Worm (Caenorhabditis elegans): ENCODE measurements around the gene K02D10.4.

The K02D10.4 gene

DNA sequence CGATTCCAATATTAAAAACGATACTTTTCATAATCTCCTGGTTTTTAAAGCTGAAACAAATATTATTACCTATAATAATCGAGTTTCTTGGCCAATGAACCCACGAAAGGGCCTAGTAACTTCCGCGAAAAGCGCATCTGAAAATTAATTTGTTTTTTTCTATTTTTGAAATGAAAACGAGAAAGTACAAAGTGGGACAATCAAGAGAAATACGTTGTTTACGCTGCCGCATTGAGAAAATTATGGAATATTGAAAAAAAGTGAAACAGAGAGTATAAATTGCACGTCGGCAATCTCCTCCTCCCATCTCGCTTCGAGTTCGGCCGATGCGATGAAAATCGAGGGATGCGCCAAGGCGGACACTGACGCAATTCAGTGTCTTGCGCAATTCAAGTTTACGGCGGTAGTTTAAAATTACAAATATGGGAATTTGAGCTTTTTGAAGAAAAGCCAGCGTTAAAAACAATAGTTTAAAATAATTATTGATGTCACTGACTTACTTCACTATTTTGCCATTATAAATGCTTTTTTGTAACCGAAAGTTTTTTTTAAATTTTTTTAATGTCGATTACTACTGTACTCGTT is 38.4 kb downstream of the K02D10.4 start, which contains the start of gene pdhk-2:
Gene pdhk-2 (minus strand): TSS at position 137 of the 585 bp plus-strand sequence.
- TF ChIP-seq cog-1 (tag; optimal IDR thresholded peaks at IDR 0.05) (peak; percentile 72), med-1 (GFP tag; optimal IDR thresholded peaks at IDR 0.05; ENCODE audit: insufficient read depth) (no peak), ztf-29 (GFP tag; IDR thresholded peaks at IDR 0.05) (no peak), flt-1 (GFP tag; IDR thresholded peaks at IDR 0.05) (peak; percentile 81), ztf-23 (GFP tag; IDR thresholded peaks at IDR 0.05) (peak; percentile 90), klf-2 (GFP tag; conservative IDR thresholded peaks at IDR 0.05) (0 out of 2 replicates have a peak, but pooled peaks have one; percentile 63), tab-1 (GFP tag; IDR thresholded peaks at IDR 0.05) (peak; percentile 69; the same call in 1 of the 2 replicates), T22C8.4 (GFP tag; IDR thresholded peaks at IDR 0.05) (no peak), ref-1 (GFP tag; conservative IDR thresholded peaks at IDR 0.05) (0 out of 2 replicates have a peak, but pooled peaks have one; percentile 5)

DNA sequence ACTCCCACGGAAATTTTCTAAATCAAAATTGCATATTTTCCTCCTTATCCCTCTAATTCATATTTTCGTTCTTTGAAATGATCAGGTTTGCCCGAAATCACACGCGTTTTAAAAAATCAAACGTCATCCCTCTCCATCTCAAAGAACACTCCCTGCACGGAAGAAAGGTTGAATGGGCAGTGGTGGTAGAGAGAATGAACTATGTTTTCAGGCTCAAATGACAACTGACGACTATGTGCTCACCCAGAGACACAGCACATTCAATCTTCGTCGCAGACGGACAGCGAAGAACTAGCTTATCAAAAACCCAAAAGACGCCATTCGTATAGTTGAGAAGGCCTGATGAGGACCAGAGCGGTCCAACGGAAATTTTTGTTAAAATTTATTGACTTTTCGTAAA is 40.0 kb downstream of the K02D10.4 start:
- TF ChIP-seq klf-2 (GFP tag; conservative IDR thresholded peaks at IDR 0.05) = no peak
- no peak for TF ChIP-seq T22C8.4 (GFP tag; IDR thresholded peaks at IDR 0.05)
- TF ChIP-seq flt-1 (GFP tag; IDR thresholded peaks at IDR 0.05) = no peak
- TF ChIP-seq med-1 (GFP tag; optimal IDR thresholded peaks at IDR 0.05; ENCODE audit: insufficient read depth) = no peak
- TF ChIP-seq ztf-23 (GFP tag; IDR thresholded peaks at IDR 0.05) = no peak
- TF ChIP-seq ref-1 (GFP tag; conservative IDR thresholded peaks at IDR 0.05) = no peak
- TF ChIP-seq ztf-29 (GFP tag; IDR thresholded peaks at IDR 0.05) = no peak
- no peak for TF ChIP-seq tab-1 (GFP tag; IDR thresholded peaks at IDR 0.05)
- TF ChIP-seq cog-1 (tag; optimal IDR thresholded peaks at IDR 0.05) = no peak

DNA sequence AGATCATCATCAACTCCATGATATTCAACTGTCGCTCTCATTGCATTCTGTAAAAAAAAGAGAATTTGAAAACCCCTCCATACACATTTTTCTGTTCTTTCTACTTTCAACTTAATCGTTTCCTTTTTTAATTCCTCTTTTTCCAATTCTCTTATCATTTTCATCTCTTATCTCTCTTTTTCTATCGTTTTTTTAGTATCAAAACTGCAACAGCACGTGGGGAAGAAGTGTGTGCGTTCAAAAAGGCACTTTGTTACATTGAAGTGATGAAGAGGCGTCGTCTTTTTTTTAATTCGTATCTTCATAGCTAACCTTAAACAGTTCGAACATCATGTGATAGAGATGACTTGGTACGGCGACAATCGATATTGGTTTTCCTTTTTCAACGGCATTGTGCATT is 40.7 kb downstream of the K02D10.4 start:
- TF ChIP-seq klf-2 (GFP tag; conservative IDR thresholded peaks at IDR 0.05) (no peak), flt-1 (GFP tag; IDR thresholded peaks at IDR 0.05) (no peak), ztf-29 (GFP tag; IDR thresholded peaks at IDR 0.05) (no peak)

DNA sequence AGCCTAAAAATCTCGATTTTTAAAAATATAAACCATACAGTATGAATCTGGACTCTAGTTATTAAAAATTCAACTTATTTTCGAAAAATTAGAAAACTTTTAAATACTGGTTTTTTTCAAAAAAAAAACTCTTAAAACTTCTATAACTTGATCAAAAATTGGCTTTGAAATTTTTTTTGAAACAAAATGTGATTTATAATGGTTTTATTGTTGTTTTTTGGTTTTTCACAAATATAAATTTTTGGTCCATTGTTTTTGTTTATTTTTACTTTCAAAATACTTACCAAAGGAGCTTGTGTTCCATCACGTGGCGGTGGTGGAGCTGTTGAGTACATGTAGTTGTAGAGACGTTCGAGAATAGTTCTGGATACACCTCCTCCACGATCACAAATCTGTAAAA is 41.5 kb downstream of the K02D10.4 start:
- TF ChIP-seq ztf-29 (GFP tag; IDR thresholded peaks at IDR 0.05) (no peak), ref-1 (GFP tag; conservative IDR thresholded peaks at IDR 0.05) (no peak), med-1 (GFP tag; optimal IDR thresholded peaks at IDR 0.05; ENCODE audit: insufficient read depth) (no peak), klf-2 (GFP tag; conservative IDR thresholded peaks at IDR 0.05) (no peak)

DNA sequence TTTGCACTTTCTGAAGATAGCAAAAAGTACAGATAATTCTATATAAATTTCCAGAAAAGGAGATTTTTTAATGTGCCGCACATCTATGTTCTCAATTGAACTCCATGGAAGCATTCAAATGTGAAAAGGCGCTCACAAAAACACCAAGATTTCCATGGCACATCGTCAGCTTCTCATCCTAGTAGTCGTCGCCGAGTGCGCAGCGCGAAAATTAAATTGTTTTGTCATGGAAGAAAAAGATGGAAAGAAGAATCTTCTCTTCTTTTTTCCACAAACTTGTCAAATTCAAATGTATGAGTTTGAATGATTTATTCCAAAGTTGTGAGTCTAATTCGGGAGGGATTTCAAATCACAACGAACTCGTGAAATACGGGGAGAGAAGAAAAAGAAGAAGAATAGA is 42.4 kb downstream of the K02D10.4 start:
- no peak for TF ChIP-seq ref-1 (GFP tag; conservative IDR thresholded peaks at IDR 0.05)
- TF ChIP-seq med-1 (GFP tag; optimal IDR thresholded peaks at IDR 0.05; ENCODE audit: insufficient read depth) = no peak
- TF ChIP-seq flt-1 (GFP tag; IDR thresholded peaks at IDR 0.05) = no peak
- TF ChIP-seq T22C8.4 (GFP tag; IDR thresholded peaks at IDR 0.05) = no peak
- TF ChIP-seq ztf-23 (GFP tag; IDR thresholded peaks at IDR 0.05) = no peak
- TF ChIP-seq ztf-29 (GFP tag; IDR thresholded peaks at IDR 0.05) = no peak
- no peak for TF ChIP-seq tab-1 (GFP tag; IDR thresholded peaks at IDR 0.05)
- TF ChIP-seq cog-1 (tag; optimal IDR thresholded peaks at IDR 0.05) = no peak
- TF ChIP-seq klf-2 (GFP tag; conservative IDR thresholded peaks at IDR 0.05) = no peak

DNA sequence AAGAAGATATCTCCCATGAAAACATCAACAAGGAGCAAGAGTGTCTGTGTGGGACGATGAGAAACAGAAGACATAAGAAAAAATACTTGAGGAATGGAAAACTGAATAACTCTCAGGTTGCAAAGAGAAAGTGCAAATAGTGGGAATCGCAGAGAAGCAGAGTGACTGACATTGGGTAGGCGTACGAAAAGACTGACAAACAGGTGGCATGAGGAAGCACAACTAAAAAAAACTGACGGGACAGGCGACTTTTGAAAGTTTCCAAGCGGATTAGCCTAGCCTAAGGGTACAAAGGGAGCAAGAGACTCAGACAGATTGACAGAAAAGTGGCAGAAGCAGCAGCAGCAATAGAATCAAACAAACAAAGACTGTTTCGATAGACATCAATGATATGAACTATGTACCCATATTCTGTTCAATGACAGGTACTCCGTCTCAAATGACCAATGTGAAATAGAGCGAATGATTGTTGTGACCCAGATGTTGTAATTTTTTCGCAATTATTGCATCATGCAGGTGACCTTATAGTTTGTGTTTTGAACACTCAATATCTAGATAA is 45.4 kb downstream of the K02D10.4 start:
- TF ChIP-seq flt-1 (GFP tag; IDR thresholded peaks at IDR 0.05) (peak; percentile 59), ref-1 (GFP tag; conservative IDR thresholded peaks at IDR 0.05) (no peak)

DNA sequence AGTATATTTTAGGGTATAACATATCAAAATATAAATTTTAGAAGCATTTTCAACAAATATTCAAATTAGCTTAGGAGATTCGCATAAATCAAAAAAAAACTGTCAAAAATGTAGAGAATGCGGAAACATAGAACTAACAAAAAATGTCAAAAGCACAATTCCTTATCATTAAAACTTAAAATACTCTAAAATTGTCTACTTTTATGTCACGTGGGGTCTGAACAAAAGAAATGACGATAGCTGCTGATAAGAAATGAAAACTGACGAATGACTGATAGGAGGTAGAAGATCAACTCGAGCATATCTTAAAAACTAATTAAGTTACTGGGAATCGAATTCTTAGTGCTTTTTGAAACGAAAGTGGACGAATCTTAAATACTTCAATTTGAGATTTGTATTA is 46.1 kb downstream of the K02D10.4 start:
- TF ChIP-seq ref-1 (GFP tag; conservative IDR thresholded peaks at IDR 0.05) = no peak
- no peak for TF ChIP-seq klf-2 (GFP tag; conservative IDR thresholded peaks at IDR 0.05)
- no peak for TF ChIP-seq med-1 (GFP tag; optimal IDR thresholded peaks at IDR 0.05; ENCODE audit: insufficient read depth)
- no peak for TF ChIP-seq ztf-23 (GFP tag; IDR thresholded peaks at IDR 0.05)
- no peak for TF ChIP-seq flt-1 (GFP tag; IDR thresholded peaks at IDR 0.05)
- no peak for TF ChIP-seq ztf-29 (GFP tag; IDR thresholded peaks at IDR 0.05)
- TF ChIP-seq tab-1 (GFP tag; IDR thresholded peaks at IDR 0.05) = no peak

DNA sequence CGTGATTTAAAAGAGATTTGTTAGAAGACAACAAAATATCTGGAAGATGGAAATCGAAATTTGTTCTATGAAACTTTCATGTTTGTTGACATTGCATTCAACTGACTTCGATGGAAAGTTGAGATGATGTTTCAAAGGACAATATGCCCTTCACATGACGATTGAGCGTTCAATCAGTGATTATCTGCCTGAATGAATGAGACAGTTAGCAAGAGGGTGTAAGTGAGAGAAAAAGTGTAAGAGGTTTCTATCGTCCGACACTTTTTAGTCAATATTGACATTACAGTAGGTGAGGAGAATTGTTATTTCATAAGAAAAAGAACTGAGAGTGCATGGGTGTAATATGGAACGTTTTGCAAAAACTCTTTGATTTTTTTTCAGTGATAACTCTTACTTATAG is 46.6 kb downstream of the K02D10.4 start:
- no peak for TF ChIP-seq ref-1 (GFP tag; conservative IDR thresholded peaks at IDR 0.05)
- TF ChIP-seq med-1 (GFP tag; optimal IDR thresholded peaks at IDR 0.05; ENCODE audit: insufficient read depth) = no peak
- no peak for TF ChIP-seq flt-1 (GFP tag; IDR thresholded peaks at IDR 0.05)
- no peak for TF ChIP-seq ztf-23 (GFP tag; IDR thresholded peaks at IDR 0.05)
- TF ChIP-seq cog-1 (tag; optimal IDR thresholded peaks at IDR 0.05) = no peak
- TF ChIP-seq klf-2 (GFP tag; conservative IDR thresholded peaks at IDR 0.05) = no peak
- no peak for TF ChIP-seq ztf-29 (GFP tag; IDR thresholded peaks at IDR 0.05)
- no peak for TF ChIP-seq tab-1 (GFP tag; IDR thresholded peaks at IDR 0.05)
- TF ChIP-seq T22C8.4 (GFP tag; IDR thresholded peaks at IDR 0.05) = no peak

DNA sequence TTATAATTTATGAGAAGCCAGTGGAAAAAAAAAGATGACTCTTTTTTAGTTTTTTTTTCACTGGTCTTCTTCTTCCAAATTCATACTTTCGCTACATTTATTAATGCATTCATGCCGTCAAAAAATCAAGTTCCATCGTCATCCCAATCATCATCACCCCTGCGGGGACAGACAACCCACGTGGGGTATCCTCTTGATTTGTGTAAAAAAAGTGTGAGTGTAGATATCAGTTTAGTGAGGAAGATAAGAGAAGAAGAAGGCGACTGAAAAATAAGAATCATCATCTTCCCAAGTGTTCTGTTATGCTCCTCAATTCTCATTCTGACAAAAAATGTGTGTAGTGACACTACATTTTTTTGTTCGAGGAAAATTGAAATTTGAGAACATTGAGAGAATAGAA is 47.8 kb downstream of the K02D10.4 start:
- TF ChIP-seq flt-1 (GFP tag; IDR thresholded peaks at IDR 0.05) (no peak), tab-1 (GFP tag; IDR thresholded peaks at IDR 0.05) (no peak), med-1 (GFP tag; optimal IDR thresholded peaks at IDR 0.05; ENCODE audit: insufficient read depth) (no peak), klf-2 (GFP tag; conservative IDR thresholded peaks at IDR 0.05) (no peak), cog-1 (tag; optimal IDR thresholded peaks at IDR 0.05) (no peak), ztf-29 (GFP tag; IDR thresholded peaks at IDR 0.05) (no peak)

DNA sequence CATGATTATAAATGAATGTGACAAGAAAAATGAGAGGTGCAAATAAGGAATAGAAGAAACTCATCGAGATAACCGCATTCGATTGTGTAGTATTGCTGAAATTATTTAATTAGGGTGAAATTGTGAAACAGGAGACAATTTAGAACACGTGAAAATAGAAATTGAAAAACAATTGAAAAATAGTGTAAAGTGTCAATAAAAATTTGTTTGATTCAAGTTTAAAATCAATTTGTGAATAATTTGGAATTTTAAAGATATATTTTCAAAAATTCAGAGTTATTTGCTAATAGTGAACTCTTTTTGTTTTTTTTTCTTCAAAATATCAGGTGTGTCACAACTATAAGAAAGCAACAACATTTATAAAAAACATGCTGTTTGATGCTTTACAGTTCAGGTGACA is 48.5 kb downstream of the K02D10.4 start, which contains the start of gene ZK370.4:
Gene ZK370.4 (minus strand): TSS at position 101 of the 400 bp plus-strand sequence.
- TF ChIP-seq ztf-23 (GFP tag; IDR thresholded peaks at IDR 0.05) (no peak), cog-1 (tag; optimal IDR thresholded peaks at IDR 0.05) (no peak), tab-1 (GFP tag; IDR thresholded peaks at IDR 0.05) (no peak), med-1 (GFP tag; optimal IDR thresholded peaks at IDR 0.05; ENCODE audit: insufficient read depth) (no peak), T22C8.4 (GFP tag; IDR thresholded peaks at IDR 0.05) (no peak), flt-1 (GFP tag; IDR thresholded peaks at IDR 0.05) (no peak), klf-2 (GFP tag; conservative IDR thresholded peaks at IDR 0.05) (no peak), ref-1 (GFP tag; conservative IDR thresholded peaks at IDR 0.05) (no peak), ztf-29 (GFP tag; IDR thresholded peaks at IDR 0.05) (no peak)

All from whole organism, midembryonic.